Fruit fly (Drosophila melanogaster): Measurements from ENCODE around the gene CG34241.

dm6 chr3L:12163693-12164092 lies 35.9 kb downstream of the CG34241 start, which contains the start of gene CG9760:
- TF ChIP-seq h (optimal IDR thresholded peaks at IDR 0.05) (no peak), ttk (optimal IDR thresholded peaks at IDR 0.05) (no peak), Myc (optimal IDR thresholded peaks at IDR 0.05) (no peak), insv (optimal IDR thresholded peaks at IDR 0.05) (no peak), psq (optimal IDR thresholded peaks at IDR 0.05) (no peak)

Data from Kc167 (cell line).